Fruit fly (Drosophila melanogaster): Measurements from ENCODE around the gene trk.
A peak's percentile ranks its signal among the peaks of the same experiment; 100 is the strongest.

Gene trk

DNA sequence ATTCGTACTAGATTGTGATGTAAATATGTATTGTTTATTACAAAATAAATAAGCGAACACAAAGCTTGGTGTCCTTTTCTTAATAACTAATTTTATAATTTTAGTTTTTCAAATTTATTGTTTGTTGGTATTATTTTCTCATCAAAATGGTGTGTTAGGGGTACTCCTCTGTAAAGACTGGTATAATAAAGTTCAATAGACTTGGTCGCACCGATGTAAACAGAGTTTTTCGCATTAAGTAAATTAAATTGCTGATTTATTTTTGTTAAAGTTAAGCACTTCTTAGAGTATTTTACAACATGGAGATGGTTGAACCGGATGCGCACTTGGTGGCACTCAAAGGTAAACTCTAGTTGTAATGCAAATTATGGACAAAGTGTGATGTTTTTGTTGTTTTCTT is 5.6 kb downstream of the trk start, which contains the start of gene CG4953:
Gene CG4953, plus strand, starts transcription at position 193 of the 400 bp plus-strand sequence.
- TF ChIP-seq OdsH (GFP tag; optimal IDR thresholded peaks at IDR 0.05): no peak
- no peak for TF ChIP-seq woc (GFP tag; optimal IDR thresholded peaks at IDR 0.05)
- TF ChIP-seq foxo (GFP tag; optimal IDR thresholded peaks at IDR 0.05): no peak
- TF ChIP-seq Rel (GFP tag; optimal IDR thresholded peaks at IDR 0.05): no peak
- TF ChIP-seq Rel (tag; optimal IDR thresholded peaks at IDR 0.05): no peak
- TF ChIP-seq CG32264 (GFP tag; optimal IDR thresholded peaks at IDR 0.05): no peak
- no peak for TF ChIP-seq Hr78 (GFP tag; optimal IDR thresholded peaks at IDR 0.05)
- no peak for TF ChIP-seq Abd-B (GFP tag; optimal IDR thresholded peaks at IDR 0.05)
- no peak for TF ChIP-seq br (GFP tag; optimal IDR thresholded peaks at IDR 0.05)

- TF ChIP-seq HLH106 (tag; optimal IDR thresholded peaks at IDR 0.05) (no peak), Rel (GFP tag; optimal IDR thresholded peaks at IDR 0.05) (no peak), Rel (tag; optimal IDR thresholded peaks at IDR 0.05) (no peak), lola (GFP tag; optimal IDR thresholded peaks at IDR 0.05) (no peak), sage (GFP tag; optimal IDR thresholded peaks at IDR 0.05) (peak; percentile 56), Hr78 (GFP tag; optimal IDR thresholded peaks at IDR 0.05) (no peak), psq (GFP tag; optimal IDR thresholded peaks at IDR 0.05) (no peak), GATAd (GFP tag; optimal IDR thresholded peaks at IDR 0.05) (no peak), rgr (GFP tag; optimal IDR thresholded peaks at IDR 0.05) (no peak), Hnf4 (GFP tag; optimal IDR thresholded peaks at IDR 0.05) (peak; percentile 43), Hr83 (GFP tag; optimal IDR thresholded peaks at IDR 0.05; ENCODE audit: poor library complexity, severe bottlenecking) (no peak), dl (GFP tag; optimal IDR thresholded peaks at IDR 0.05; ENCODE audit: insufficient read depth in 1 of 2, partially characterized antibody in 2 of 2) (no peak), woc (GFP tag; optimal IDR thresholded peaks at IDR 0.05) (peak; percentile 39), Mio (GFP tag; optimal IDR thresholded peaks at IDR 0.05) (no peak), h (GFP tag; optimal IDR thresholded peaks at IDR 0.05) (no peak), CG9705 (GFP tag; optimal IDR thresholded peaks at IDR 0.05) (no peak), Vsx2 (GFP tag; optimal IDR thresholded peaks at IDR 0.05; ENCODE audit: partially characterized antibody) (no peak)
Observed at dm6 chr2L:10265129-10265528, 7.0 kb downstream of the trk start, which contains the start of gene Mob3. TSS of gene Mob3 (plus strand) at chr2L:10265336.

- no peak for TF ChIP-seq foxo (GFP tag; optimal IDR thresholded peaks at IDR 0.05)
- no peak for TF ChIP-seq br (GFP tag; optimal IDR thresholded peaks at IDR 0.05)
- no peak for TF ChIP-seq h (GFP tag; optimal IDR thresholded peaks at IDR 0.05)
- no peak for TF ChIP-seq Rel (GFP tag; optimal IDR thresholded peaks at IDR 0.05)
- TF ChIP-seq Rel (tag; optimal IDR thresholded peaks at IDR 0.05): no peak
- TF ChIP-seq Vsx2 (GFP tag; optimal IDR thresholded peaks at IDR 0.05; ENCODE audit: partially characterized antibody): no peak
- TF ChIP-seq brk (GFP tag; optimal IDR thresholded peaks at IDR 0.05): peak; percentile 67
- TF ChIP-seq dsf (GFP tag; optimal IDR thresholded peaks at IDR 0.05; ENCODE audit: borderline replicate concordance): no peak
- TF ChIP-seq sage (GFP tag; optimal IDR thresholded peaks at IDR 0.05): peak; percentile 58
- no peak for TF ChIP-seq Jra (GFP tag; optimal IDR thresholded peaks at IDR 0.05)
- no peak for TF ChIP-seq Myc (optimal IDR thresholded peaks at IDR 0.05)
- TF ChIP-seq usp (GFP tag; optimal IDR thresholded peaks at IDR 0.05): no peak
- TF ChIP-seq psq (GFP tag; optimal IDR thresholded peaks at IDR 0.05): peak; percentile 0
- no peak for TF ChIP-seq Dif (GFP tag; optimal IDR thresholded peaks at IDR 0.05; ENCODE audit: partially characterized antibody)
- TF ChIP-seq Hr78 (GFP tag; optimal IDR thresholded peaks at IDR 0.05): no peak
- no peak for TF ChIP-seq N (GFP tag; optimal IDR thresholded peaks at IDR 0.05)
- no peak for TF ChIP-seq GATAd (GFP tag; optimal IDR thresholded peaks at IDR 0.05)
- no peak for TF ChIP-seq rgr (GFP tag; optimal IDR thresholded peaks at IDR 0.05)
- no peak for TF ChIP-seq tai (GFP tag; optimal IDR thresholded peaks at IDR 0.05)
- no peak for TF ChIP-seq sv (GFP tag; optimal IDR thresholded peaks at IDR 0.05)
- TF ChIP-seq dmrt93B (GFP tag; optimal IDR thresholded peaks at IDR 0.05): no peak
- TF ChIP-seq dl (GFP tag; optimal IDR thresholded peaks at IDR 0.05; ENCODE audit: insufficient read depth in 1 of 2, partially characterized antibody in 2 of 2): no peak
- TF ChIP-seq Mio (GFP tag; optimal IDR thresholded peaks at IDR 0.05): no peak
- TF ChIP-seq woc (GFP tag; optimal IDR thresholded peaks at IDR 0.05): no peak
- TF ChIP-seq jim (GFP tag; optimal IDR thresholded peaks at IDR 0.05): no peak
- TF ChIP-seq Sp1 (GFP tag; optimal IDR thresholded peaks at IDR 0.05): no peak
Observed at dm6 chr2L:10263830-10264634, 8.1 kb downstream of the trk start, which contains the start of gene REPTOR-BP. TSS of gene REPTOR-BP (plus strand) at chr2L:10264125.
